Fruit fly (Drosophila melanogaster): ENCODE measurements around the gene RpS10b.

RpS10b gene

dm6 chrX:19642819-19643504 is 45.1 kb downstream of the RpS10b start, which contains the start of the genes CG12237 and Sec61gamma (continued):
- TF ChIP-seq Sox100B (GFP tag; optimal IDR thresholded peaks at IDR 0.05): no peak
- TF ChIP-seq gro (GFP tag; optimal IDR thresholded peaks at IDR 0.05): peak; percentile 26
- TF ChIP-seq CG10462 (GFP tag; optimal IDR thresholded peaks at IDR 0.05): peak; percentile 12
- TF ChIP-seq CG6765 (GFP tag; optimal IDR thresholded peaks at IDR 0.05): no peak
- TF ChIP-seq CG12219 (GFP tag; optimal IDR thresholded peaks at IDR 0.05): no peak
- TF ChIP-seq E2f2 (GFP tag; IDR thresholded peaks at IDR 0.05): peak; percentile 33; the same call in 1 of the 2 replicates
- no peak for TF ChIP-seq Oli (tag; optimal IDR thresholded peaks at IDR 0.05)
- TF ChIP-seq Sin3A (optimal IDR thresholded peaks at IDR 0.05): peak; percentile 16
- TF ChIP-seq CkIIα-i1 (GFP tag; IDR thresholded peaks at IDR 0.05): no peak
- TF ChIP-seq slou (GFP tag; optimal IDR thresholded peaks at IDR 0.05): no peak
- no peak for TF ChIP-seq Aef1 (GFP tag; IDR thresholded peaks at IDR 0.05)
- TF ChIP-seq Asciz (GFP tag; optimal IDR thresholded peaks at IDR 0.05): no peak
- no peak for TF ChIP-seq CG16863 (GFP tag; optimal IDR thresholded peaks at IDR 0.05)
- TF ChIP-seq CG16815 (GFP tag; optimal IDR thresholded peaks at IDR 0.05): no peak
- TF ChIP-seq fd3F (GFP tag; optimal IDR thresholded peaks at IDR 0.05): no peak
- no peak for TF ChIP-seq jigr1 (GFP tag; IDR thresholded peaks at IDR 0.05)
- TF ChIP-seq HmgZ (tag; optimal IDR thresholded peaks at IDR 0.05): peak; percentile 75
- no peak for TF ChIP-seq exex (tag; optimal IDR thresholded peaks at IDR 0.05)
- TF ChIP-seq Rx (GFP tag; IDR thresholded peaks at IDR 0.05): no peak
- TF ChIP-seq ATbp (GFP tag; optimal IDR thresholded peaks at IDR 0.05): no peak
- TF ChIP-seq hb (GFP tag; IDR thresholded peaks at IDR 0.05; ENCODE audit: partially characterized antibody): no peak
- no peak for TF ChIP-seq cas (GFP tag; IDR thresholded peaks at IDR 0.05)
- no peak for TF ChIP-seq CTCF (GFP tag; optimal IDR thresholded peaks at IDR 0.05)
- peak; percentile 7 for TF ChIP-seq CG8290 (GFP tag; optimal IDR thresholded peaks at IDR 0.05)
- peak in 1 of 2 experiments; percentile 78 for TF ChIP-seq CG8290 (tag; optimal IDR thresholded peaks at IDR 0.05)
- TF ChIP-seq Six4 (GFP tag; optimal IDR thresholded peaks at IDR 0.05): no peak
- TF ChIP-seq Awh (GFP tag; IDR thresholded peaks at IDR 0.05): no peak
- peak; percentile 89 for TF ChIP-seq row (GFP tag; IDR thresholded peaks at IDR 0.05)
- TF ChIP-seq mld (GFP tag; IDR thresholded peaks at IDR 0.05; ENCODE audit: partially characterized antibody): no peak
- TF ChIP-seq pros (GFP tag; optimal IDR thresholded peaks at IDR 0.05): no peak
- TF ChIP-seq p53 (GFP tag; optimal IDR thresholded peaks at IDR 0.05): peak; percentile 44
- peak; percentile 39 for TF ChIP-seq Nf-YC (tag; optimal IDR thresholded peaks at IDR 0.05)
- TF ChIP-seq wdn (GFP tag; IDR thresholded peaks at IDR 0.05): no peak
- no peak for TF ChIP-seq CG6854 (GFP tag; optimal IDR thresholded peaks at IDR 0.05)
- TF ChIP-seq nau (GFP tag; optimal IDR thresholded peaks at IDR 0.05): no peak
- no peak for TF ChIP-seq emc (GFP tag; optimal IDR thresholded peaks at IDR 0.05)

dm6 chrX:19645873-19646541 is 48.2 kb downstream of the RpS10b start, which contains the start of gene Arp10:
Gene Arp10, minus strand, starts transcription at chrX:19646176.
- TF ChIP-seq Neu2 (GFP tag; optimal IDR thresholded peaks at IDR 0.05; ENCODE audit: borderline replicate concordance) (no peak), CG18262 (tag; optimal IDR thresholded peaks at IDR 0.05) (peak; percentile 13), bsh (GFP tag; optimal IDR thresholded peaks at IDR 0.05) (peak in 1 of 2 experiments; percentile 2), mam (GFP tag; optimal IDR thresholded peaks at IDR 0.05) (peak; percentile 7), CG1233 (GFP tag; optimal IDR thresholded peaks at IDR 0.05) (no peak), CG6254 (GFP tag; optimal IDR thresholded peaks at IDR 0.05) (no peak), scrt (GFP tag; optimal IDR thresholded peaks at IDR 0.05) (no peak), kah (GFP tag; optimal IDR thresholded peaks at IDR 0.05) (no peak), zfh2 (GFP tag; optimal IDR thresholded peaks at IDR 0.05) (peak; percentile 14), sens (GFP tag) (peak; percentile 72), Pdp1 (GFP tag; optimal IDR thresholded peaks at IDR 0.05) (peak; percentile 23 to 27), BEAF-32 (GFP tag; optimal IDR thresholded peaks at IDR 0.05) (peak; percentile 62), dan (GFP tag; IDR thresholded peaks at IDR 0.05) (no peak), E2f2 (GFP tag; IDR thresholded peaks at IDR 0.05) (peak; percentile 75), CG16813 (GFP tag; IDR thresholded peaks at IDR 0.05; ENCODE audit: partially characterized antibody) (peak; percentile 60; the same call in 2 of the 3 replicates), Bgb (GFP tag; IDR thresholded peaks at IDR 0.05; ENCODE audit: partially characterized antibody) (peak; percentile 43; the same call in 1 of the 2 replicates)

Data from whole organism, embryonic.